Fruit fly (Drosophila melanogaster): Measurements from ENCODE around the gene CG6664.

- no peak for TF ChIP-seq CTCF (optimal IDR thresholded peaks at IDR 0.05)
- no peak for TF ChIP-seq CG8478 (optimal IDR thresholded peaks at IDR 0.05)
Measured at dm6 chr3L:17050661-17051452, 34.9 kb upstream of the CG6664 start.

All from S2 (cell line).